Worm (Caenorhabditis elegans): Measurements from ENCODE around the gene gcy-22.

Gene gcy-22

ce11 chrV:20830409-20830808, 5.5 kb upstream of the gcy-22 start:
- TF ChIP-seq mbf-1 (tag; optimal IDR thresholded peaks at IDR 0.05) (no peak), dmd-4 (tag; optimal IDR thresholded peaks at IDR 0.05) (no peak), mdl-1 (tag; optimal IDR thresholded peaks at IDR 0.05) (no peak), gmeb-1 (tag; optimal IDR thresholded peaks at IDR 0.05) (no peak), ceh-82 (tag; optimal IDR thresholded peaks at IDR 0.05) (no peak), F13H6.1 (tag; optimal IDR thresholded peaks at IDR 0.05) (no peak), ztf-4 (tag; optimal IDR thresholded peaks at IDR 0.05) (no peak)

ce11 chrV:20829511-20829910, 4.6 kb upstream of the gcy-22 start, which contains the start of gene num-1:
Gene num-1, plus strand, starts transcription at chrV:20829811.
- TF ChIP-seq ceh-82 (tag; optimal IDR thresholded peaks at IDR 0.05) = no peak

DNA sequence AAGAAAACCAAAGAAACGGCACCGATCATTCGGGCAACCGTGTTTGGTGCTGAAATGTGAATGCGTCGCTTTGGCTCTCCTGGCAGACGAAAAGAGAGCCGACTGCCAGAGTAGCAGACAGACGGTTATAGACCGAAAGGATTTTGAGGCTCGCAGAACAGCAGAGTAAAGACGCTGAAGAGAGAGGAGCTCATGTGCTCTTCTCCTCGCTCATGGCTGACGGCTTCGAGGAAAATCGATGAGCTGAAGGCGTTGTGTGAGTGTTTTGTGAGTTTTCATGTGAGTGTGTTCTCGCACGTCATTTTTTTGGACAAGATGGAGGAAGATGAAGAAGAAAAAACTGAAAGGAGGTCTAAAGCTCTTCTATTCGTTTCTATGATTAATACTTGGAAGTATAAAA, 4.0 kb upstream of the gcy-22 start, which contains the start of gene sbt-1:
Gene sbt-1 (minus strand): TSS at position 62 of the 400 bp plus-strand sequence.
- peak; percentile 45 for TF ChIP-seq Y55F3AM.14 (GFP tag; optimal IDR thresholded peaks at IDR 0.05)
- no peak for TF ChIP-seq nhr-23 (tag; optimal IDR thresholded peaks at IDR 0.05)
- peak; percentile 82 for TF ChIP-seq nhr-129 (tag; optimal IDR thresholded peaks at IDR 0.05)
- TF ChIP-seq lin-11 (tag; optimal IDR thresholded peaks at IDR 0.05) = peak; percentile 83
- TF ChIP-seq R02D3.7 (tag; optimal IDR thresholded peaks at IDR 0.05) = no peak
- no peak for TF ChIP-seq mbf-1 (tag; optimal IDR thresholded peaks at IDR 0.05)
- TF ChIP-seq ztf-1 (GFP tag; conservative IDR thresholded peaks at IDR 0.05) = no peak
- TF ChIP-seq sma-3 (GFP tag; optimal IDR thresholded peaks at IDR 0.05) = no peak
- no peak for TF ChIP-seq ztf-4 (tag; optimal IDR thresholded peaks at IDR 0.05)
- no peak for TF ChIP-seq lin-39 (tag; optimal IDR thresholded peaks at IDR 0.05)
- TF ChIP-seq nhr-77 (tag; optimal IDR thresholded peaks at IDR 0.05) = no peak
- peak; percentile 56 for TF ChIP-seq zag-1 (tag; optimal IDR thresholded peaks at IDR 0.05)
- TF ChIP-seq alr-1 (tag; optimal IDR thresholded peaks at IDR 0.05) = no peak
- no peak for TF ChIP-seq ceh-16 (tag; optimal IDR thresholded peaks at IDR 0.05)
- TF ChIP-seq blmp-1 (tag; optimal IDR thresholded peaks at IDR 0.05; ENCODE audit: insufficient read depth) = no peak
- peak; percentile 93 for TF ChIP-seq C34F6.9 (tag; optimal IDR thresholded peaks at IDR 0.05)
- TF ChIP-seq unc-55 (GFP tag; optimal IDR thresholded peaks at IDR 0.05) = peak; percentile 98
- TF ChIP-seq sma-9 (GFP tag; optimal IDR thresholded peaks at IDR 0.05) = no peak
- TF ChIP-seq sma-9 (tag; optimal IDR thresholded peaks at IDR 0.05) = no peak
- peak; percentile 3 for TF ChIP-seq fos-1 (tag; optimal IDR thresholded peaks at IDR 0.05)
- TF ChIP-seq lin-13 (GFP tag; optimal IDR thresholded peaks at IDR 0.05) = peak; percentile 55
- peak in 1 of 2 experiments; percentile 69 for TF ChIP-seq mdl-1 (tag; optimal IDR thresholded peaks at IDR 0.05)
- no peak for TF ChIP-seq mab-5 (tag; optimal IDR thresholded peaks at IDR 0.05)
- TF ChIP-seq sem-4 (tag; optimal IDR thresholded peaks at IDR 0.05) = peak; percentile 30
- peak; percentile 40 to 77 for TF ChIP-seq lsy-2 (tag; optimal IDR thresholded peaks at IDR 0.05)
- TF ChIP-seq peb-1 (tag; optimal IDR thresholded peaks at IDR 0.05) = no peak
- TF ChIP-seq aly-2 (tag; optimal IDR thresholded peaks at IDR 0.05) = no peak
- no peak for TF ChIP-seq unc-39 (tag; optimal IDR thresholded peaks at IDR 0.05)
- peak; percentile 44 for TF ChIP-seq ceh-82 (tag; optimal IDR thresholded peaks at IDR 0.05)
- no peak for TF ChIP-seq nhr-25 (tag; optimal IDR thresholded peaks at IDR 0.05)
- peak; percentile 74 for TF ChIP-seq crh-2 (tag; optimal IDR thresholded peaks at IDR 0.05)
- TF ChIP-seq egl-27 (tag; optimal IDR thresholded peaks at IDR 0.05) = peak; percentile 43
- peak; percentile 78 for TF ChIP-seq nhr-6 (tag; optimal IDR thresholded peaks at IDR 0.05)
- TF ChIP-seq nhr-10 (tag; optimal IDR thresholded peaks at IDR 0.05) = no peak
- TF ChIP-seq F13H6.1 (tag; optimal IDR thresholded peaks at IDR 0.05) = peak; percentile 26

- TF ChIP-seq ceh-82 (tag; optimal IDR thresholded peaks at IDR 0.05) (no peak), ceh-16 (tag; optimal IDR thresholded peaks at IDR 0.05) (no peak), nhr-11 (tag; optimal IDR thresholded peaks at IDR 0.05) (no peak), mab-5 (tag; optimal IDR thresholded peaks at IDR 0.05) (no peak), elt-1 (tag; optimal IDR thresholded peaks at IDR 0.05) (no peak), Y55F3AM.14 (GFP tag; optimal IDR thresholded peaks at IDR 0.05) (no peak), lin-39 (tag; optimal IDR thresholded peaks at IDR 0.05) (no peak), crh-2 (tag; optimal IDR thresholded peaks at IDR 0.05) (no peak), elt-3 (tag; optimal IDR thresholded peaks at IDR 0.05) (no peak), egl-27 (tag; optimal IDR thresholded peaks at IDR 0.05) (no peak), nhr-129 (tag; optimal IDR thresholded peaks at IDR 0.05) (no peak), sma-9 (GFP tag; optimal IDR thresholded peaks at IDR 0.05) (no peak), sma-9 (tag; optimal IDR thresholded peaks at IDR 0.05) (no peak), C34F6.9 (tag; optimal IDR thresholded peaks at IDR 0.05) (no peak), skn-1 (tag; optimal IDR thresholded peaks at IDR 0.05) (no peak), unc-55 (GFP tag; optimal IDR thresholded peaks at IDR 0.05) (no peak), ztf-1 (GFP tag; conservative IDR thresholded peaks at IDR 0.05) (no peak), nhr-25 (tag; optimal IDR thresholded peaks at IDR 0.05) (no peak), R02D3.7 (tag; optimal IDR thresholded peaks at IDR 0.05) (no peak), sem-4 (tag; optimal IDR thresholded peaks at IDR 0.05) (no peak), gmeb-1 (tag; optimal IDR thresholded peaks at IDR 0.05) (no peak)
Measured at ce11 chrV:20826618-20827017, 1.8 kb upstream of the gcy-22 start.

Measured in whole organism, L2 larva.